Worm (Caenorhabditis elegans) whole organism, L3 larva: ENCODE data around the gene rib-2.

Experiments used
- elt-1 ChIP-seq: fragments of 150-350 bp; optimal IDR thresholded peaks from 2 replicates; lab custom pipeline; 2014; ENCODE audit warnings: missing biosample characterization, missing genetic modification characterization
- lin-15B ChIP-seq: fragments of 150-350 bp; optimal IDR thresholded peaks from 2 replicates; lab custom pipeline; 2014; ENCODE audit warnings: missing biosample characterization, missing genetic modification characterization
- pha-4 ChIP-seq: fragments of 150-350 bp; optimal IDR thresholded peaks from 2 replicates; lab custom pipeline; 2014; ENCODE audit warnings: missing biosample characterization, missing genetic modification reagents, missing genetic modification characterization

DNA sequence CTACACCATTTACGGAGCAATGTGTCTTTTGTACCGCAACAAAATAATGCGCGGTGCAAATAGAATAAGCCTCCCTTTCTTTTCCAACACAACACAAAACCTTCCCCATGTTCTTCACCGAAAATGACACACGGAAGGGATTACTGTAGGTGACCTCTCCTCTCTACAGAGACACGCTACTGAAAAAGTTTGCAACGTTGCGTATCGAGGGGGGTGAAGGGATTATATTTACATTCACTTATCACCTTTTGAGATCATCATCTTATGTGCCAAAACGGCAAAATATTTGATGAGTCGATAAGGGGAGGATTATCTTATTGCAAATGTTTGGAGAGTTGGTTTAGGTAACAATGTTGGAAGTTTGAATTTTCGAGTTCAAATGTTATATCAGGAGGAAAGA is 40.4 kb downstream of the rib-2 start:
- no peak for TF ChIP-seq elt-1 (tag; lab: Kevin White, UChicago)
- TF ChIP-seq lin-15B (tag; lab: Kevin White, UChicago) = no peak
- no peak for TF ChIP-seq pha-4 (tag; lab: Kevin White, UChicago)
